Fruit fly (Drosophila melanogaster): ENCODE data around the gene CG46339.
A peak's percentile ranks its signal among the peaks of the same experiment; 100 is the strongest.

CG46339 gene

DNA sequence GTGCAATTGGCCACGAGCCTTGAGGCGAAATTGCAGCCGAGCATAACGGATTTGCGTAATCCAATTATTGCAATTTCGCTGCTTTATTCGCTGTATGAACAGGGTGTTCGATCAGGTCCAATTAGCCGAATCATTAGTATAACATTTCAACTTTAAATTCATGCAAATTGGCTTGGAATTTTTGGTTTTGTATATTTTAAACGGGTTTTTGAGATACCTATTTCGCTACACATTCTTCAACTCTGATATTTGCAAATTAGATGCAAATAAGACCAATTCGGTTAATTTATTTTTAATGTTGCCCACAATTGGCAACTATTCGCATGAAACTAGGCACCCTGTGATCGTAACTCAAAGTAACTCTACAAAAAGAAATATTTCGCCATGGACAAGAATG, 37.9 kb downstream of the CG46339 start (continued):
- TF ChIP-seq CG12391 (tag; optimal IDR thresholded peaks at IDR 0.05): no peak
- no peak for TF ChIP-seq pan (optimal IDR thresholded peaks at IDR 0.05)
- TF ChIP-seq pan (GFP tag; optimal IDR thresholded peaks at IDR 0.05 in 1 of 2, IDR thresholded peaks at IDR 0.05 in 1 of 2): no peak
- TF ChIP-seq Ravus (GFP tag; IDR thresholded peaks at IDR 0.05): no peak
- TF ChIP-seq hkb (optimal IDR thresholded peaks at IDR 0.05): no peak
- no peak for TF ChIP-seq hkb (GFP tag; IDR thresholded peaks at IDR 0.05)
- no peak for TF ChIP-seq B-H2 (GFP tag; optimal IDR thresholded peaks at IDR 0.05)
- TF ChIP-seq her (GFP tag; optimal IDR thresholded peaks at IDR 0.05): no peak
- TF ChIP-seq twi (tag; optimal IDR thresholded peaks at IDR 0.05): no peak
- no peak for TF ChIP-seq Fer3 (tag; optimal IDR thresholded peaks at IDR 0.05)
- peak; percentile 19 for TF ChIP-seq NfI (GFP tag; optimal IDR thresholded peaks at IDR 0.05)
- no peak for TF ChIP-seq salm (tag; optimal IDR thresholded peaks at IDR 0.05)
- no peak for TF ChIP-seq CG3407 (GFP tag; optimal IDR thresholded peaks at IDR 0.05)
- TF ChIP-seq Optix (GFP tag; IDR thresholded peaks at IDR 0.05): no peak
- TF ChIP-seq dpn (GFP tag; optimal IDR thresholded peaks at IDR 0.05): peak in 1 of 2 experiments; percentile 49
- TF ChIP-seq eyg (GFP tag; optimal IDR thresholded peaks at IDR 0.05): peak; percentile 25
- no peak for TF ChIP-seq Six4 (GFP tag; optimal IDR thresholded peaks at IDR 0.05)
- TF ChIP-seq CG34422 (GFP tag; IDR thresholded peaks at IDR 0.05): no peak
- no peak for TF ChIP-seq Dbx (GFP tag; IDR thresholded peaks at IDR 0.05)
- TF ChIP-seq h (optimal IDR thresholded peaks at IDR 0.05): no peak
- TF ChIP-seq CG2202 (tag; optimal IDR thresholded peaks at IDR 0.05): no peak
- TF ChIP-seq CrebB (tag; optimal IDR thresholded peaks at IDR 0.05): no peak
- TF ChIP-seq CG3995 (GFP tag; optimal IDR thresholded peaks at IDR 0.05): no peak
- TF ChIP-seq CG12942 (GFP tag; optimal IDR thresholded peaks at IDR 0.05): no peak
- no peak for TF ChIP-seq NFAT (GFP tag; IDR thresholded peaks at IDR 0.05)
- peak; percentile 25 for TF ChIP-seq dmrt99B (tag; optimal IDR thresholded peaks at IDR 0.05)
- TF ChIP-seq cato (GFP tag; optimal IDR thresholded peaks at IDR 0.05; ENCODE audit: borderline replicate concordance): peak; percentile 32
- TF ChIP-seq ase (GFP tag; IDR thresholded peaks at IDR 0.05): no peak
- TF ChIP-seq dan (GFP tag; IDR thresholded peaks at IDR 0.05): no peak
- no peak for TF ChIP-seq CG10543 (GFP tag; optimal IDR thresholded peaks at IDR 0.05)
- no peak for TF ChIP-seq scrt (GFP tag; optimal IDR thresholded peaks at IDR 0.05)
- no peak for TF ChIP-seq CG15269 (tag; optimal IDR thresholded peaks at IDR 0.05)
- no peak for TF ChIP-seq CG2199 (GFP tag; IDR thresholded peaks at IDR 0.05)
- TF ChIP-seq BtbVII (GFP tag; optimal IDR thresholded peaks at IDR 0.05): no peak
- TF ChIP-seq usp (GFP tag; optimal IDR thresholded peaks at IDR 0.05): no peak
- TF ChIP-seq CG9215 (GFP tag; IDR thresholded peaks at IDR 0.05): no peak
- TF ChIP-seq CG6765 (GFP tag; optimal IDR thresholded peaks at IDR 0.05): no peak
- TF ChIP-seq CG4820 (GFP tag; optimal IDR thresholded peaks at IDR 0.05): no peak
- no peak for TF ChIP-seq croc (GFP tag; conservative IDR thresholded peaks at IDR 0.05)
- no peak for TF ChIP-seq BEAF-32 (GFP tag; optimal IDR thresholded peaks at IDR 0.05)
- TF ChIP-seq H2.0 (GFP tag; IDR thresholded peaks at IDR 0.05): peak; percentile 7; the same call in 1 of the 2 replicates
- TF ChIP-seq Gsc (GFP tag; IDR thresholded peaks at IDR 0.05): no peak
- no peak for TF ChIP-seq pita (GFP tag; optimal IDR thresholded peaks at IDR 0.05)
- no peak for TF ChIP-seq CG16863 (GFP tag; optimal IDR thresholded peaks at IDR 0.05)
- no peak for TF ChIP-seq chm (GFP tag; IDR thresholded peaks at IDR 0.05)
- TF ChIP-seq Nf-YC (tag; optimal IDR thresholded peaks at IDR 0.05): no peak
- no peak for TF ChIP-seq Doc2 (GFP tag; IDR thresholded peaks at IDR 0.05)
- no peak for TF ChIP-seq repo (GFP tag; optimal IDR thresholded peaks at IDR 0.05)
- TF ChIP-seq CG17359 (tag; optimal IDR thresholded peaks at IDR 0.05): no peak
- TF ChIP-seq ro (GFP tag; IDR thresholded peaks at IDR 0.05): no peak
- TF ChIP-seq CG31224 (GFP tag; IDR thresholded peaks at IDR 0.05): no peak
- no peak for TF ChIP-seq Awh (GFP tag; IDR thresholded peaks at IDR 0.05)
- TF ChIP-seq Neu2 (GFP tag; optimal IDR thresholded peaks at IDR 0.05; ENCODE audit: borderline replicate concordance): no peak
- no peak for TF ChIP-seq ind (GFP tag; optimal IDR thresholded peaks at IDR 0.05)
